Worm (Caenorhabditis elegans) whole organism, mixed stage, embryonic: ENCODE results near the gene mab-21.

Experiments
- M03D4.4 ChIP-seq: sonication (generic microtip); optimal IDR thresholded peaks from 2 replicates; lab custom pipeline; 2017; ENCODE audit warnings: mild to moderate bottlenecking, missing genetic modification characterization, missing compliant biosample characterization
- bed-3 ChIP-seq: fragments of 200-800 bp; sonication (Bioruptor generic); optimal IDR thresholded peaks from 3 replicates; lab custom pipeline; 2018; ENCODE audit warnings: mild to moderate bottlenecking, missing genetic modification characterization, moderate library complexity, missing compliant biosample characterization
- blmp-1 ChIP-seq: fragments of 150-350 bp; optimal IDR thresholded peaks from 2 replicates; lab custom pipeline; 2014; ENCODE audit warnings: missing biosample characterization, missing genetic modification characterization
- ceh-39 ChIP-seq: fragments of 150-350 bp; optimal IDR thresholded peaks from 2 replicates; lab custom pipeline; 2014; ENCODE audit warnings: missing biosample characterization, missing genetic modification characterization
- ceh-43 ChIP-seq: fragments of 200-800 bp; sonication (Bioruptor generic); optimal IDR thresholded peaks from 2 replicates; lab custom pipeline; 2018; ENCODE audit warnings: mild to moderate bottlenecking, missing genetic modification characterization, moderate library complexity, missing compliant biosample characterization
- ceh-83 ChIP-seq: fragments of 200-800 bp; sonication (Bioruptor generic); optimal IDR thresholded peaks from 2 replicates; lab custom pipeline; 2018; ENCODE audit warnings: mild to moderate bottlenecking, missing genetic modification characterization, missing compliant biosample characterization
- ces-1 ChIP-seq: fragments of 150-350 bp; optimal IDR thresholded peaks from 2 replicates; lab custom pipeline; 2014; ENCODE audit warnings: missing biosample characterization, missing genetic modification reagents, missing genetic modification characterization
- cnd-1 ChIP-seq: fragments of 200-800 bp; sonication (Bioruptor generic); optimal IDR thresholded peaks from 2 replicates; lab custom pipeline; 2018; ENCODE audit warnings: mild to moderate bottlenecking, missing genetic modification characterization, missing compliant biosample characterization
- drap-1 ChIP-seq: fragments of 200-800 bp; sonication (Bioruptor generic); optimal IDR thresholded peaks from 3 replicates; lab custom pipeline; 2018; ENCODE audit warnings: mild to moderate bottlenecking, missing genetic modification characterization, missing compliant biosample characterization
- elt-1 ChIP-seq: sonication (generic microtip); optimal IDR thresholded peaks from 2 replicates; lab custom pipeline; 2017; ENCODE audit warnings: missing genetic modification characterization, mild to moderate bottlenecking, missing compliant biosample characterization, antibody characterized with exemption, moderate library complexity, borderline replicate concordance; ENCODE audit not compliant: insufficient read depth
- elt-3 ChIP-seq: fragments of 150-350 bp; optimal IDR thresholded peaks from 2 replicates; lab custom pipeline; 2014; ENCODE audit warnings: missing biosample characterization, missing genetic modification characterization
- flh-1 ChIP-seq: fragments of 200-800 bp; sonication (Bioruptor generic); optimal IDR thresholded peaks from 2 replicates; lab custom pipeline; 2018; ENCODE audit warnings: mild to moderate bottlenecking, missing genetic modification characterization, moderate library complexity, missing compliant biosample characterization
- ham-2 ChIP-seq: fragments of 200-800 bp; sonication (Bioruptor generic); optimal IDR thresholded peaks from 2 replicates; lab custom pipeline; 2018; ENCODE audit warnings: mild to moderate bottlenecking, missing genetic modification characterization, missing compliant biosample characterization
- hlh-1 ChIP-seq: fragments of 150-350 bp; optimal IDR thresholded peaks from 2 replicates; lab custom pipeline; 2014; ENCODE audit warnings: missing biosample characterization, missing genetic modification reagents, missing genetic modification characterization
- lin-13 ChIP-seq: fragments of 150-350 bp; optimal IDR thresholded peaks from 2 replicates; lab custom pipeline; 2014; ENCODE audit warnings: missing biosample characterization, missing genetic modification characterization
- lin-32 ChIP-seq: fragments of 200-800 bp; sonication (Bioruptor generic); optimal IDR thresholded peaks from 2 replicates; lab custom pipeline; 2018; ENCODE audit warnings: mild to moderate bottlenecking, missing genetic modification characterization, missing compliant biosample characterization
- lsy-2 ChIP-seq: fragments of 150-350 bp; optimal IDR thresholded peaks from 2 replicates; lab custom pipeline; 2014; ENCODE audit warnings: missing biosample characterization, missing genetic modification characterization
- mab-5 ChIP-seq: fragments of 150-350 bp; optimal IDR thresholded peaks from 2 replicates; lab custom pipeline; 2014; ENCODE audit warnings: missing biosample characterization, missing genetic modification characterization
- mep-1 ChIP-seq: fragments of 150-350 bp; optimal IDR thresholded peaks from 2 replicates; lab custom pipeline; 2017; ENCODE audit warnings: missing biosample characterization, missing genetic modification reagents, missing genetic modification characterization, inconsistent platforms
- mls-2 ChIP-seq: sonication (generic microtip); optimal IDR thresholded peaks from 2 replicates; lab custom pipeline; 2016; ENCODE audit warnings: mild to moderate bottlenecking, missing genetic modification characterization, moderate library complexity, missing compliant biosample characterization
- nhr-12 ChIP-seq: fragments of 150-350 bp; optimal IDR thresholded peaks from 2 replicates; lab custom pipeline; 2014; ENCODE audit warnings: missing biosample characterization, missing genetic modification characterization
- nhr-2 ChIP-seq: fragments of 150-350 bp; optimal IDR thresholded peaks from 2 replicates; lab custom pipeline; 2014; ENCODE audit warnings: missing biosample characterization, missing genetic modification characterization
- nhr-237 ChIP-seq: fragments of 150-350 bp; optimal IDR thresholded peaks from 2 replicates; lab custom pipeline; 2014; ENCODE audit warnings: missing biosample characterization, missing genetic modification characterization
- nhr-28 ChIP-seq: fragments of 150-350 bp; optimal IDR thresholded peaks from 2 replicates; lab custom pipeline; 2014; ENCODE audit warnings: missing biosample characterization, missing genetic modification characterization
- nhr-76 ChIP-seq: sonication (generic microtip); optimal IDR thresholded peaks from 2 replicates; lab custom pipeline; 2017; ENCODE audit warnings: missing biosample characterization, missing genetic modification characterization
- pha-4 ChIP-seq: fragments of 150-350 bp; optimal IDR thresholded peaks from 2 replicates; lab custom pipeline; 2018; ENCODE audit warnings: missing biosample characterization, missing genetic modification reagents, missing genetic modification characterization
- sem-2 ChIP-seq: fragments of 200-800 bp; sonication (Bioruptor generic); optimal IDR thresholded peaks from 2 replicates; lab custom pipeline; 2018; ENCODE audit warnings: mild to moderate bottlenecking, missing genetic modification characterization, missing compliant biosample characterization
- snpc-4 ChIP-seq: fragments of 150-350 bp; optimal IDR thresholded peaks from 2 replicates; lab custom pipeline; 2014; ENCODE audit warnings: missing biosample characterization, missing genetic modification characterization
- sptf-1 ChIP-seq: sonication (generic microtip); optimal IDR thresholded peaks from 2 replicates; lab custom pipeline; 2017; ENCODE audit warnings: mild to moderate bottlenecking, missing genetic modification characterization, moderate library complexity, missing compliant biosample characterization
- tbx-8 ChIP-seq: fragments of 200-800 bp; sonication (Bioruptor generic); optimal IDR thresholded peaks from 2 replicates; lab custom pipeline; 2018; ENCODE audit warnings: mild to moderate bottlenecking, missing genetic modification characterization, moderate library complexity, missing compliant biosample characterization
- unc-120 ChIP-seq: sonication (generic microtip); optimal IDR thresholded peaks from 2 replicates; lab custom pipeline; 2017; ENCODE audit warnings: missing genetic modification characterization, missing compliant biosample characterization; ENCODE audit not compliant: poor library complexity, severe bottlenecking
- unc-39 ChIP-seq: fragments of 150-350 bp; optimal IDR thresholded peaks from 2 replicates; lab custom pipeline; 2014; ENCODE audit warnings: missing biosample characterization, missing genetic modification characterization
- unc-62 ChIP-seq: fragments of 150-350 bp; optimal IDR thresholded peaks from 2 replicates; lab custom pipeline; 2014; ENCODE audit warnings: missing biosample characterization, missing genetic modification reagents, missing genetic modification characterization
- zip-8 ChIP-seq: fragments of 150-350 bp; optimal IDR thresholded peaks from 2 replicates; lab custom pipeline; 2014; ENCODE audit warnings: missing biosample characterization, missing genetic modification characterization
- ztf-11 ChIP-seq: fragments of 150-350 bp; optimal IDR thresholded peaks from 2 replicates; lab custom pipeline; 2014; ENCODE audit warnings: missing biosample characterization, missing genetic modification characterization

Gene mab-21

ce11 chrIII:4560393-4560890 is 40.1 kb upstream of the mab-21 start (continued):
- TF ChIP-seq sptf-1 (tag; lab: Kevin White, UChicago) = no peak
- TF ChIP-seq, all 35 proteins: peak for 10

ce11 chrIII:4561286-4561685 is 39.3 kb upstream of the mab-21 start:
- no peak for TF ChIP-seq ceh-39
- no peak for TF ChIP-seq zip-8 (tag; lab: Kevin White, UChicago)
- TF ChIP-seq ztf-11 (tag; lab: Kevin White, UChicago) = no peak
- TF ChIP-seq hlh-1 = no peak
- no peak for TF ChIP-seq snpc-4 (tag; lab: Kevin White, UChicago)
- no peak for TF ChIP-seq lsy-2 (tag; lab: Kevin White, UChicago)

ce11 chrIII:4562070-4562788 is 38.3 kb upstream of the mab-21 start, which contains the start of gene pan-1:
Gene pan-1, plus strand, starts transcription at chrIII:4562738.
- TF ChIP-seq unc-120 (tag; lab: Kevin White, UChicago) (peak; percentile 89), flh-1 (GFP tag; lab: Kevin White, UChicago) (no peak), ham-2 (peak; percentile 76)

ce11 chrIII:4568030-4568429 is 32.5 kb upstream of the mab-21 start, which contains the start of gene mlcd-1:
Gene mlcd-1, minus strand, starts transcription at chrIII:4568130.
- TF ChIP-seq nhr-76 (no peak), pha-4 (tag; lab: Kevin White, UChicago) (no peak), nhr-12 (tag; lab: Kevin White, UChicago) (no peak)

- TF ChIP-seq ces-1 (GFP tag; lab: Kevin White, UChicago) = peak; percentile 56
- TF ChIP-seq elt-1 (tag; lab: Kevin White, UChicago) = peak; percentile 95
- TF ChIP-seq flh-1 (GFP tag; lab: Kevin White, UChicago) = peak; percentile 90
- TF ChIP-seq M03D4.4 = peak; percentile 97
- peak; percentile 24 for TF ChIP-seq zip-8 (tag; lab: Kevin White, UChicago)
- TF ChIP-seq cnd-1 = peak; percentile 95
- peak; percentile 61 for TF ChIP-seq nhr-28 (tag; lab: Kevin White, UChicago)
- peak; percentile 91 for TF ChIP-seq mab-5 (tag; lab: Kevin White, UChicago)
- TF ChIP-seq unc-120 (tag; lab: Kevin White, UChicago) = peak; percentile 98
- TF ChIP-seq hlh-1 = peak; percentile 94
- peak; percentile 70 for TF ChIP-seq lin-13 (tag; lab: Kevin White, UChicago)
- peak; percentile 93 for TF ChIP-seq mep-1 (tag; lab: Kevin White, UChicago)
- TF ChIP-seq ztf-11 (tag; lab: Kevin White, UChicago) = peak; percentile 97
- peak; percentile 95 for TF ChIP-seq ceh-43
- peak; percentile 90 for TF ChIP-seq ham-2
- TF ChIP-seq drap-1 = peak; percentile 96
- TF ChIP-seq blmp-1 (tag; lab: Kevin White, UChicago) = peak; percentile 92
- TF ChIP-seq nhr-2 = no peak
- TF ChIP-seq ceh-39 = peak; percentile 31
- peak; percentile 82 for TF ChIP-seq nhr-12 (tag; lab: Kevin White, UChicago)
- no peak for TF ChIP-seq snpc-4 (tag; lab: Kevin White, UChicago)
- TF ChIP-seq sem-2 (GFP tag; lab: Kevin White, UChicago) = peak; percentile 90
- peak; percentile 96 for TF ChIP-seq nhr-76
- peak; percentile 99 for TF ChIP-seq mls-2 (tag; lab: Kevin White, UChicago)
- TF ChIP-seq unc-39 (tag; lab: Kevin White, UChicago) = peak; percentile 83
- TF ChIP-seq tbx-8 (GFP tag; lab: Kevin White, UChicago) = peak; percentile 93
- peak; percentile 70 for TF ChIP-seq pha-4 (tag; lab: Kevin White, UChicago)
- TF ChIP-seq bed-3 (GFP tag; lab: Kevin White, UChicago) = peak; percentile 87
- peak; percentile 91 for TF ChIP-seq ceh-83 (GFP tag; lab: Kevin White, UChicago)
- peak; percentile 66 for TF ChIP-seq elt-3 (tag; lab: Kevin White, UChicago)
- TF ChIP-seq nhr-237 (tag; lab: Kevin White, UChicago) = peak; percentile 35
- peak; percentile 98 for TF ChIP-seq sptf-1 (tag; lab: Kevin White, UChicago)
- peak; percentile 79 for TF ChIP-seq lsy-2 (tag; lab: Kevin White, UChicago)
- TF ChIP-seq lin-32 (GFP tag; lab: Kevin White, UChicago) = peak; percentile 85
- peak; percentile 64 for TF ChIP-seq unc-62 (GFP tag; lab: Kevin White, UChicago)
Observed at ce11 chrIII:4568455-4568854, 32.1 kb upstream of the mab-21 start, which contains the start of gene idhg-1. Gene idhg-1, plus strand, starts transcription at chrIII:4568797.
